Worm (Caenorhabditis elegans) whole organism, L3 larva: ENCODE results near the gene skpo-2.

Source experiments
- R02D3.7 ChIP-seq: fragments of 150-350 bp; optimal IDR thresholded peaks from 2 replicates; lab custom pipeline; 2014; ENCODE audit warnings: missing biosample characterization, missing genetic modification characterization
- ZK546.5 ChIP-seq: sonication (generic microtip); optimal IDR thresholded peaks from 2 replicates; lab custom pipeline; 2017; ENCODE audit warnings: missing biosample characterization, missing genetic modification characterization
- ama-1 ChIP-seq: fragments of 150-350 bp; optimal IDR thresholded peaks from 2 replicates; lab custom pipeline; 2018
- ceh-28 ChIP-seq: fragments of 150-350 bp; optimal IDR thresholded peaks from 2 replicates; lab custom pipeline; 2014; ENCODE audit warnings: missing biosample characterization, missing genetic modification reagents, missing genetic modification characterization
- ceh-82 ChIP-seq: fragments of 150-350 bp; optimal IDR thresholded peaks from 2 replicates; lab custom pipeline; 2014; ENCODE audit warnings: missing biosample characterization, missing genetic modification characterization
- ceh-9 ChIP-seq: sonication (generic microtip); optimal IDR thresholded peaks from 2 replicates; lab custom pipeline; 2018; ENCODE audit warnings: missing biosample characterization, missing genetic modification characterization
- daf-12 ChIP-seq: fragments of 150-350 bp; optimal IDR thresholded peaks from 2 replicates; lab custom pipeline; 2014; ENCODE audit warnings: missing biosample characterization, missing genetic modification reagents, missing genetic modification characterization
- egl-27 ChIP-seq: sonication (generic microtip); optimal IDR thresholded peaks from 4 replicates; lab custom pipeline; 2017; ENCODE audit warnings: missing biosample characterization, missing genetic modification reagents, missing genetic modification characterization
- elt-2 ChIP-seq: sonication (generic microtip); optimal IDR thresholded peaks from 2 replicates; lab custom pipeline; 2016; ENCODE audit warnings: missing genetic modification reagents, mild to moderate bottlenecking, missing genetic modification characterization, missing compliant biosample characterization
- elt-3 ChIP-seq, 3 experiments: fragments of 150-350 bp in 1 of 3; sonication (generic microtip) in 2 of 3; optimal IDR thresholded peaks; 2 replicates in 2 of 3; 4 replicates in 1 of 3; lab custom pipeline; 2014 to 2017; ENCODE audit warnings: missing biosample characterization in 3 of 3, missing genetic modification characterization in 3 of 3
- eor-1 ChIP-seq, 2 experiments: fragments of 150-350 bp; optimal IDR thresholded peaks; 2 replicates each; lab custom pipeline; 2014 to 2018; ENCODE audit warnings: missing biosample characterization in 2 of 2, missing genetic modification characterization in 2 of 2
- fkh-10 ChIP-seq: sonication (generic microtip); optimal IDR thresholded peaks from 2 replicates; lab custom pipeline; 2017; ENCODE audit warnings: missing biosample characterization, missing genetic modification reagents, missing genetic modification characterization
- fkh-2 ChIP-seq: fragments of 150-350 bp; optimal IDR thresholded peaks from 2 replicates; lab custom pipeline; 2014; ENCODE audit warnings: missing biosample characterization, missing genetic modification reagents, missing genetic modification characterization
- fos-1 ChIP-seq: fragments of 150-350 bp; optimal IDR thresholded peaks from 2 replicates; lab custom pipeline; 2014; ENCODE audit warnings: missing biosample characterization, missing genetic modification characterization
- hmg-11 ChIP-seq: sonication (generic microtip); optimal IDR thresholded peaks from 2 replicates; lab custom pipeline; 2016; ENCODE audit warnings: missing genetic modification characterization, missing compliant biosample characterization
- jun-1 ChIP-seq: fragments of 150-350 bp; optimal IDR thresholded peaks from 2 replicates; lab custom pipeline; 2014; ENCODE audit warnings: missing biosample characterization, missing genetic modification reagents, missing genetic modification characterization
- lsy-12 ChIP-seq: sonication (generic microtip); optimal IDR thresholded peaks from 2 replicates; lab custom pipeline; 2016; ENCODE audit warnings: mild to moderate bottlenecking, missing genetic modification characterization, missing compliant biosample characterization
- mdl-1 ChIP-seq: fragments of 150-350 bp; optimal IDR thresholded peaks from 2 replicates; lab custom pipeline; 2014; ENCODE audit warnings: missing biosample characterization, missing genetic modification characterization
- mml-1 ChIP-seq: fragments of 150-350 bp; sonication (generic microtip); optimal IDR thresholded peaks from 3 replicates; lab custom pipeline; 2014; ENCODE audit warnings: missing biosample characterization, missing genetic modification characterization
- nfya-1 ChIP-seq: sonication (generic microtip); optimal IDR thresholded peaks from 2 replicates; lab custom pipeline; 2017; ENCODE audit warnings: missing genetic modification characterization, mild to moderate bottlenecking, missing compliant biosample characterization, antibody characterized with exemption, moderate library complexity; ENCODE audit not compliant: insufficient read depth
- nhr-11 ChIP-seq: fragments of 150-350 bp; optimal IDR thresholded peaks from 2 replicates; lab custom pipeline; 2014; ENCODE audit warnings: missing biosample characterization, missing genetic modification characterization
- nhr-12 ChIP-seq: fragments of 150-350 bp; optimal IDR thresholded peaks from 2 replicates; lab custom pipeline; 2014; ENCODE audit warnings: missing biosample characterization, missing genetic modification characterization
- nhr-23 ChIP-seq: fragments of 150-350 bp; optimal IDR thresholded peaks from 2 replicates; lab custom pipeline; 2014; ENCODE audit warnings: missing biosample characterization, missing genetic modification reagents, missing genetic modification characterization
- nhr-25 ChIP-seq: sonication (generic microtip); optimal IDR thresholded peaks from 2 replicates; lab custom pipeline; 2017; ENCODE audit warnings: missing biosample characterization, missing genetic modification characterization
- nhr-28 ChIP-seq: fragments of 150-350 bp; optimal IDR thresholded peaks from 2 replicates; lab custom pipeline; 2014; ENCODE audit warnings: missing biosample characterization, missing genetic modification characterization
- nhr-67 ChIP-seq: fragments of 150-350 bp; optimal IDR thresholded peaks from 2 replicates; lab custom pipeline; 2014; ENCODE audit warnings: missing biosample characterization, missing genetic modification characterization
- nhr-76 ChIP-seq: fragments of 150-350 bp; sonication (generic microtip); optimal IDR thresholded peaks from 5 replicates; lab custom pipeline; 2014; ENCODE audit warnings: missing biosample characterization, missing genetic modification characterization
- pqm-1 ChIP-seq: fragments of 150-350 bp; optimal IDR thresholded peaks from 2 replicates; lab custom pipeline; 2017; ENCODE audit warnings: missing biosample characterization, missing genetic modification characterization, inconsistent platforms
- snpc-4 ChIP-seq: fragments of 150-350 bp; optimal IDR thresholded peaks from 2 replicates; lab custom pipeline; 2014; ENCODE audit warnings: missing biosample characterization, missing genetic modification characterization
- tbx-2 ChIP-seq: sonication (generic microtip); optimal IDR thresholded peaks from 2 replicates; lab custom pipeline; 2016; ENCODE audit warnings: mild to moderate bottlenecking, missing genetic modification characterization, missing compliant biosample characterization
- unc-39 ChIP-seq: sonication (generic microtip); optimal IDR thresholded peaks from 4 replicates; lab custom pipeline; 2017; ENCODE audit warnings: missing biosample characterization, missing genetic modification characterization
- unc-62 ChIP-seq: fragments of 150-350 bp; sonication (generic microtip); optimal IDR thresholded peaks from 4 replicates; lab custom pipeline; 2014; ENCODE audit warnings: missing biosample characterization, missing genetic modification reagents, missing genetic modification characterization
- zag-1 ChIP-seq: fragments of 150-350 bp; optimal IDR thresholded peaks from 2 replicates; lab custom pipeline; 2014; ENCODE audit warnings: missing biosample characterization, missing genetic modification characterization
- ztf-11 ChIP-seq: fragments of 150-350 bp; optimal IDR thresholded peaks from 2 replicates; lab custom pipeline; 2014; ENCODE audit warnings: missing biosample characterization, missing genetic modification characterization
- ztf-4 ChIP-seq: fragments of 150-350 bp; optimal IDR thresholded peaks from 2 replicates; lab custom pipeline; 2014; ENCODE audit warnings: missing biosample characterization, missing genetic modification characterization

skpo-2 gene

DNA sequence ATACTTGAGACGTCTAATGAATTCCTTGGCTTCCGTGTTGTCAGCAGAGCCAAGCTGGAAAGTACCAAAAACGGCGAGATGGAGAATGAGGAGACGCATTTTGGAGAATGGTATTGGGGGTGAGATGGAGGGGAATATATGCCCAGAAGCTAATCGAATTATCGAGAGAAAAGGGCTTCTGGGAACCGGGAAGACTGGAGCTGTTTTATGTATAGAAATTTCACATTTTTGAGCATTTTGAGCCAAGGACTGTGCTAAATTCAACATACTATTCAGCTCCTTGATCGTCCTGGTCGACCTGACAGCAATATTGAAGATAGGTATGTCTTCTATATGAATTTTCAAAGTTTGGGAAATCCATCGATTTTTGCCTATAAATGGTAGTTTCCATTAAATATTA is 23.7 kb upstream of the skpo-2 start, which contains the start of gene C16C8.7:
Gene C16C8.7, minus strand, starts transcription at position 101 of the 400 bp plus-strand sequence.
- TF ChIP-seq unc-62 (GFP tag; lab: Kevin White, UChicago) (no peak), elt-2 (tag; lab: Kevin White, UChicago) (no peak), nhr-12 (tag; lab: Kevin White, UChicago) (no peak), ztf-4 (no peak), snpc-4 (tag; lab: Kevin White, UChicago) (no peak), nhr-23 (tag; lab: Kevin White, UChicago) (no peak), fos-1 (tag; lab: Kevin White, UChicago) (no peak)

DNA sequence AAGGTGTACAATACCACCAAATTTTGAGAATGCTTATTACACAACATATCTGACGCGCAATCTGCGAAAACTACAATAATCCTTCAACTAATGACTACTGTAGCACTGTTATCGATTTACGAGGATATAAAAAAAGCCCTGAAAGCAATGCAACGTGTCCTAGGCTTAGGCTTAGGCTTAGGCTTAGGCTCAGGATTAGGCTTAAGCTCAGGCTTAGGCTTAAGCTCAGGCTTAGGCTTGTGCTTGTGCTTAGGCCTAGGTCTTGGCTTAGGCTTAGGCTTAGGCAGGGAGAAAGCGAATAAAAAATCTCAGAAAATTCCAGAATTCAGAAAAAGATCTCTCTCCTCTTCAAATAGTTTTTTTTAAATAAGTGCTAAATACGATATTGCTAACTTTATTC is 22.9 kb upstream of the skpo-2 start:
- no peak for TF ChIP-seq fkh-2
- TF ChIP-seq zag-1 (tag; lab: Kevin White, UChicago) = no peak
- TF ChIP-seq snpc-4 (tag; lab: Kevin White, UChicago) = no peak
- no peak for TF ChIP-seq nfya-1 (tag; lab: Kevin White, UChicago)
- TF ChIP-seq mml-1 = no peak
- no peak for TF ChIP-seq ztf-11 (tag; lab: Kevin White, UChicago)
- no peak for TF ChIP-seq tbx-2 (tag; lab: Kevin White, UChicago)
- no peak for TF ChIP-seq ceh-82 (tag; lab: Kevin White, UChicago)
- TF ChIP-seq nhr-23 (tag; lab: Kevin White, UChicago) = no peak
- TF ChIP-seq ZK546.5 (tag; lab: Kevin White, UChicago) = no peak
- no peak for TF ChIP-seq elt-2 (tag; lab: Kevin White, UChicago)
- TF ChIP-seq nhr-76 = no peak
- TF ChIP-seq daf-12 = no peak
- no peak for TF ChIP-seq unc-39 (tag; lab: Kevin White, UChicago)
- TF ChIP-seq elt-3 (tag; optimal IDR thresholded peaks at IDR 0.05; lab: Kevin White, UChicago) = no peak
- TF ChIP-seq jun-1 (tag; lab: Kevin White, UChicago) = no peak
- no peak for TF ChIP-seq ceh-9 (tag; lab: Kevin White, UChicago)
- no peak for TF ChIP-seq nhr-28 (tag; lab: Kevin White, UChicago)
- TF ChIP-seq pqm-1 = no peak

ce11 chrII:3458209-3458608 is 21.9 kb upstream of the skpo-2 start, which contains the start of the genes C16C8.26 and C16C8.19:
Gene C16C8.26 (minus strand): TSS chrII:3458309.
Gene C16C8.19 (plus strand): TSS chrII:3458487.
- TF ChIP-seq ceh-28 (no peak), elt-2 (tag; lab: Kevin White, UChicago) (no peak), fos-1 (tag; lab: Kevin White, UChicago) (no peak), ceh-9 (tag; lab: Kevin White, UChicago) (no peak), ztf-11 (tag; lab: Kevin White, UChicago) (no peak), eor-1 (tag; optimal IDR thresholded peaks at IDR 0.05; lab: Kevin White, UChicago) (no peak), egl-27 (tag; lab: Kevin White, UChicago) (no peak), hmg-11 (no peak), jun-1 (tag; lab: Kevin White, UChicago) (no peak), daf-12 (no peak), mdl-1 (tag; lab: Kevin White, UChicago) (no peak), pqm-1 (no peak), fkh-10 (GFP tag; lab: Kevin White, UChicago) (no peak), zag-1 (tag; lab: Kevin White, UChicago) (no peak)

ce11 chrII:3453521-3453920 is 17.2 kb upstream of the skpo-2 start, which contains the start of gene C16C8.11:
Gene C16C8.11 (plus strand): TSS chrII:3453708.
- TF ChIP-seq nhr-67 (tag; lab: Kevin White, UChicago) = no peak
- no peak for TF ChIP-seq daf-12
- no peak for TF ChIP-seq R02D3.7
- TF ChIP-seq ceh-82 (tag; lab: Kevin White, UChicago) = no peak
- no peak for TF ChIP-seq hmg-11
- no peak for TF ChIP-seq ama-1 (lab: Kevin White, UChicago)
- TF ChIP-seq egl-27 (tag; lab: Kevin White, UChicago) = no peak
- TF ChIP-seq nhr-25 (tag; lab: Kevin White, UChicago) = no peak
- no peak for TF ChIP-seq unc-62 (GFP tag; lab: Kevin White, UChicago)
- no peak for TF ChIP-seq nhr-11 (tag; lab: Kevin White, UChicago)
- TF ChIP-seq nhr-12 (tag; lab: Kevin White, UChicago) = no peak
- no peak for TF ChIP-seq lsy-12 (tag; lab: Kevin White, UChicago)
- no peak for TF ChIP-seq fkh-10 (GFP tag; lab: Kevin White, UChicago)
- TF ChIP-seq, all 47 proteins: peak for 0
